Worm (Caenorhabditis elegans): ENCODE measurements around the gene col-71.

ce11 chrII:3472817-3473216 lies 29.6 kb downstream of the col-71 start, which contains the start of gene Y49F6B.6:
- TF ChIP-seq mab-5 (tag; optimal IDR thresholded peaks at IDR 0.05) (no peak), blmp-1 (tag; optimal IDR thresholded peaks at IDR 0.05) (no peak), snpc-4 (tag; optimal IDR thresholded peaks at IDR 0.05) (no peak), unc-62 (GFP tag; optimal IDR thresholded peaks at IDR 0.05) (no peak), nhr-76 (tag; optimal IDR thresholded peaks at IDR 0.05) (no peak), unc-39 (tag; optimal IDR thresholded peaks at IDR 0.05) (no peak), sem-2 (GFP tag; optimal IDR thresholded peaks at IDR 0.05) (no peak), sptf-1 (tag; optimal IDR thresholded peaks at IDR 0.05) (no peak), nhr-28 (tag; optimal IDR thresholded peaks at IDR 0.05) (no peak), nhr-12 (tag; optimal IDR thresholded peaks at IDR 0.05) (no peak)

All from whole organism, mixed stage, embryonic.